Worm (Caenorhabditis elegans) whole organism, L2 larva: ENCODE data around the gene mecr-1.

ENCODE experiments used
- ama-1 ChIP-seq: fragments of 150-350 bp; optimal IDR thresholded peaks from 2 replicates; lab custom pipeline; 2018; ENCODE audit warnings: inconsistent platforms
- lsy-2 ChIP-seq, 2 experiments: fragments of 150-350 bp in 1 of 2; sonication (generic microtip) in 1 of 2; optimal IDR thresholded peaks; 2 replicates each; lab custom pipeline; 2014 to 2017; ENCODE audit warnings: missing biosample characterization in 2 of 2, missing genetic modification characterization in 2 of 2
- mab-5 ChIP-seq: fragments of 150-350 bp; optimal IDR thresholded peaks from 2 replicates; lab custom pipeline; 2014; ENCODE audit warnings: missing biosample characterization, missing genetic modification characterization
- nhr-12 ChIP-seq: fragments of 150-350 bp; optimal IDR thresholded peaks from 2 replicates; lab custom pipeline; 2014; ENCODE audit warnings: missing biosample characterization, missing genetic modification characterization
- nhr-237 ChIP-seq: fragments of 150-350 bp; optimal IDR thresholded peaks from 2 replicates; lab custom pipeline; 2014; ENCODE audit warnings: missing biosample characterization, missing genetic modification characterization
- unc-62 ChIP-seq: fragments of 150-350 bp; optimal IDR thresholded peaks from 2 replicates; lab custom pipeline; 2014; ENCODE audit warnings: missing biosample characterization, missing genetic modification reagents, missing genetic modification characterization
- zag-1 ChIP-seq: fragments of 150-350 bp; optimal IDR thresholded peaks from 2 replicates; lab custom pipeline; 2014; ENCODE audit warnings: missing biosample characterization, missing genetic modification characterization

DNA sequence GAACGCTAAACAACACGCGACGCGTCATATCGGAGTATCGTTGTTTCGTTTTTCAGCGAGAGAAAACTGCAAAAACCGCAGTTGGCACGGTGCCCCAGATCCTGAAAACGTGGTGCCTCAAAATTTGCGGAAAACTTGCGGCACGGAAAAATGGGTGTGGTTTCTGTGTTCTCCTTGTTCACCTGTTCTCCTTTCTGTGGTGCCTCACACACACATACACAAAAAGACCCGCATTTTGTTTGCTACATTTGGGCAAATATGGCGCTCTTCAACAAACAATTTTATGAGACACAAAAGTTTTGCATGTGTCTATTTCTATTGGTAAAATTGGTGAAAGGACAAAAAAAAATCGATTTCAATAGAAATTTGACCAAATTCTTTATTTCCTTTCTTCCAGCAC is 11.7 kb upstream of the mecr-1 start:
- TF ChIP-seq zag-1 (no peak), lsy-2 (tag; optimal IDR thresholded peaks at IDR 0.05; lab: Kevin White, UChicago) (no peak), unc-62 (GFP tag; lab: Kevin White, UChicago) (no peak), ama-1 (lab: Kevin White, UChicago) (no peak), nhr-237 (tag; lab: Kevin White, UChicago) (no peak), nhr-12 (tag; lab: Kevin White, UChicago) (no peak), mab-5 (tag; lab: Kevin White, UChicago) (no peak)
